Worm (Caenorhabditis elegans) whole organism, young adult: ENCODE data around the gene lys-4.

Experiments
- B0019.2 ChIP-seq: fragments of 200-800 bp; sonication (Bioruptor generic); conservative IDR thresholded peaks from 2 replicates; pipeline ENCODE4 v1.3.6; 2022; ENCODE audit warnings: missing genetic modification reagents, missing genetic modification characterization, missing compliant biosample characterization
- B0261.1 ChIP-seq: sonication (generic microtip); optimal IDR thresholded peaks from 2 replicates; lab custom pipeline; 2016; ENCODE audit warnings: mild to moderate bottlenecking, missing genetic modification characterization, moderate library complexity, missing compliant biosample characterization
- F22D6.2 ChIP-seq: sonication (generic microtip); optimal IDR thresholded peaks from 2 replicates; lab custom pipeline; 2016; ENCODE audit warnings: mild to moderate bottlenecking, missing genetic modification characterization, missing compliant biosample characterization
- F23B12.7 ChIP-seq: sonication (generic microtip); optimal IDR thresholded peaks from 2 replicates; lab custom pipeline; 2017; ENCODE audit warnings: missing genetic modification characterization, mild to moderate bottlenecking, missing compliant biosample characterization, antibody characterized with exemption, moderate library complexity; ENCODE audit not compliant: insufficient read depth
- F49E8.2 ChIP-seq: sonication (generic microtip); optimal IDR thresholded peaks from 3 replicates; lab custom pipeline; 2017; ENCODE audit warnings: missing genetic modification characterization, mild to moderate bottlenecking, missing compliant biosample characterization, antibody characterized with exemption, moderate library complexity; ENCODE audit not compliant: insufficient read depth
- F57C9.4 ChIP-seq: sonication (generic microtip); optimal IDR thresholded peaks from 2 replicates; lab custom pipeline; 2017; ENCODE audit warnings: mild to moderate bottlenecking, missing genetic modification characterization, missing compliant biosample characterization
- K11D2.4 ChIP-seq: fragments of 200-800 bp; sonication (Bioruptor generic); IDR thresholded peaks from 2 replicates; pipeline ENCODE4 v1.3.6; 2022; ENCODE audit warnings: missing genetic modification reagents, missing genetic modification characterization, missing compliant biosample characterization
- Y53F4B.3 ChIP-seq: fragments of 200-800 bp; sonication (Bioruptor generic); IDR thresholded peaks from 2 replicates; pipeline ENCODE4 v1.3.6; 2022; ENCODE audit warnings: missing genetic modification reagents, missing genetic modification characterization, missing compliant biosample characterization
- Y53G8AR.9 ChIP-seq: fragments of 200-800 bp; sonication (Bioruptor generic); conservative IDR thresholded peaks from 2 replicates; pipeline ENCODE4 v1.3.6; 2022; ENCODE audit warnings: missing genetic modification reagents, missing genetic modification characterization, missing compliant biosample characterization
- Y79H2A.3 ChIP-seq: fragments of 200-800 bp; sonication (Bioruptor generic); conservative IDR thresholded peaks from 2 replicates; pipeline ENCODE4 v1.3.6; 2022; ENCODE audit warnings: missing genetic modification reagents, missing genetic modification characterization, missing compliant biosample characterization
- Y95B8A.8 ChIP-seq: fragments of 200-800 bp; sonication (Bioruptor generic); IDR thresholded peaks from 2 replicates; pipeline ENCODE4 v1.3.6; 2022; ENCODE audit warnings: missing genetic modification reagents, missing genetic modification characterization, missing compliant biosample characterization
- akir-1 ChIP-seq: fragments of 200-800 bp; sonication (Bioruptor generic); optimal IDR thresholded peaks from 2 replicates; lab custom pipeline; 2018; ENCODE audit warnings: mild to moderate bottlenecking, missing genetic modification characterization, moderate library complexity, missing compliant biosample characterization
- ama-1 ChIP-seq, 3 experiments: fragments of 150-350 bp in 1 of 3; sonication (generic microtip) in 2 of 3; optimal IDR thresholded peaks; 2 replicates each; lab custom pipeline; 2014 to 2018; ENCODE audit warnings: missing biosample characterization in 2 of 3, missing genetic modification characterization in 2 of 3, missing genetic modification reagents in 2 of 3
- bed-1 ChIP-seq: fragments of 200-800 bp; sonication (Bioruptor generic); IDR thresholded peaks from 2 replicates; pipeline ENCODE4 v1.3.6; 2022; ENCODE audit warnings: missing genetic modification reagents, missing genetic modification characterization, missing compliant biosample characterization
- bed-2 ChIP-seq: fragments of 200-800 bp; sonication (Bioruptor generic); IDR thresholded peaks from 2 replicates; pipeline ENCODE4 v1.3.6; 2022; ENCODE audit warnings: missing genetic modification reagents, missing genetic modification characterization, missing compliant biosample characterization
- ceh-58 ChIP-seq: fragments of 200-800 bp; sonication (Bioruptor generic); IDR thresholded peaks from 2 replicates; pipeline ENCODE4 v1.3.6; 2022; ENCODE audit warnings: missing genetic modification characterization, missing compliant biosample characterization
- ceh-79 ChIP-seq: sonication (generic microtip); optimal IDR thresholded peaks from 2 replicates; lab custom pipeline; 2017; ENCODE audit warnings: mild to moderate bottlenecking, missing genetic modification characterization, missing compliant biosample characterization
- chd-7 ChIP-seq: sonication (generic microtip); optimal IDR thresholded peaks from 2 replicates; lab custom pipeline; 2016; ENCODE audit warnings: mild to moderate bottlenecking, missing genetic modification characterization, moderate library complexity, missing compliant biosample characterization
- dpl-1 ChIP-seq: fragments of 150-350 bp; optimal IDR thresholded peaks from 2 replicates; lab custom pipeline; 2014; ENCODE audit warnings: missing biosample characterization, missing genetic modification reagents, missing genetic modification characterization
- egl-44 ChIP-seq: fragments of 200-800 bp; sonication (Bioruptor generic); IDR thresholded peaks from 2 replicates; pipeline ENCODE4 v1.3.6; 2022; ENCODE audit warnings: missing genetic modification reagents, missing genetic modification characterization, missing compliant biosample characterization
- ekl-4 ChIP-seq: fragments of 200-800 bp; sonication (Bioruptor generic); IDR thresholded peaks from 2 replicates; pipeline ENCODE4 v1.3.6; 2022; ENCODE audit warnings: missing genetic modification reagents, missing genetic modification characterization, missing compliant biosample characterization
- hrde-1 ChIP-seq: sonication (generic microtip); optimal IDR thresholded peaks from 2 replicates; lab custom pipeline; 2016; ENCODE audit warnings: missing genetic modification characterization, mild to moderate bottlenecking, missing compliant biosample characterization, moderate library complexity, missing genotype, missing genetic modification reagents, borderline replicate concordance
- hsf-1 ChIP-seq: fragments of 200-800 bp; sonication (Bioruptor generic); IDR thresholded peaks from 2 replicates; pipeline ENCODE4 v1.3.6; 2022; ENCODE audit warnings: missing genetic modification reagents, missing genetic modification characterization, missing compliant biosample characterization
- lin-35 ChIP-seq, 3 experiments: fragments of 150-350 bp in 2 of 3; sonication (generic microtip) in 1 of 3; optimal IDR thresholded peaks; 2 replicates each; lab custom pipeline; 2014 to 2018; ENCODE audit warnings: missing biosample characterization in 3 of 3, missing genetic modification characterization in 3 of 3, missing genetic modification reagents in 3 of 3
- lin-40 ChIP-seq: sonication (generic microtip); optimal IDR thresholded peaks from 2 replicates; lab custom pipeline; 2016; ENCODE audit warnings: missing genetic modification characterization, mild to moderate bottlenecking, missing compliant biosample characterization, missing genotype, missing genetic modification reagents
- lsl-1 ChIP-seq: fragments of 200-800 bp; sonication (Bioruptor generic); optimal IDR thresholded peaks from 2 replicates; lab custom pipeline; 2018; ENCODE audit warnings: mild to moderate bottlenecking, missing genetic modification characterization, moderate library complexity, missing compliant biosample characterization
- madf-10 ChIP-seq: sonication (generic microtip); optimal IDR thresholded peaks from 2 replicates; lab custom pipeline; 2016; ENCODE audit warnings: mild to moderate bottlenecking, missing genetic modification characterization, missing compliant biosample characterization
- mxl-1 ChIP-seq: sonication (generic microtip); optimal IDR thresholded peaks from 2 replicates; lab custom pipeline; 2016; ENCODE audit warnings: missing genetic modification characterization, missing compliant biosample characterization
- nfya-1 ChIP-seq: sonication (generic microtip); optimal IDR thresholded peaks from 2 replicates; lab custom pipeline; 2017; ENCODE audit warnings: antibody characterized with exemption, missing compliant biosample characterization, missing genetic modification characterization, borderline replicate concordance; ENCODE audit not compliant: insufficient read depth
- nfya-2 ChIP-seq: fragments of 200-800 bp; sonication (Bioruptor generic); IDR thresholded peaks from 2 replicates; pipeline ENCODE4 v1.3.6; 2022; ENCODE audit warnings: missing genetic modification reagents, missing genetic modification characterization, missing compliant biosample characterization
- nhr-27 ChIP-seq: fragments of 200-800 bp; sonication (Bioruptor generic); optimal IDR thresholded peaks from 2 replicates; lab custom pipeline; 2018; ENCODE audit warnings: mild to moderate bottlenecking, missing genetic modification characterization, moderate library complexity, missing compliant biosample characterization
- pbrm-1 ChIP-seq: fragments of 200-800 bp; sonication (Bioruptor generic); IDR thresholded peaks from 2 replicates; pipeline ENCODE4 v1.3.6; 2022; ENCODE audit warnings: missing genetic modification reagents, missing genetic modification characterization, missing compliant biosample characterization
- pha-4 ChIP-seq: fragments of 150-350 bp; sonication (generic microtip); optimal IDR thresholded peaks from 2 replicates; lab custom pipeline; 2014; ENCODE audit warnings: missing biosample characterization, missing genetic modification reagents, missing genetic modification characterization
- rec-8 ChIP-seq, 2 experiments: sonication (generic microtip); optimal IDR thresholded peaks; 2 replicates each; lab custom pipeline; 2016; ENCODE audit warnings: mild to moderate bottlenecking in 2 of 2, missing genetic modification characterization in 2 of 2, missing genetic modification reagents in 2 of 2, missing genotype in 2 of 2, missing biosample characterization in 1 of 2, missing compliant biosample characterization in 1 of 2, moderate library complexity in 1 of 2
- repo-1 ChIP-seq: sonication (generic microtip); optimal IDR thresholded peaks from 2 replicates; lab custom pipeline; 2017; ENCODE audit warnings: mild to moderate bottlenecking, missing genetic modification characterization, missing compliant biosample characterization
- rpc-1 ChIP-seq, 2 experiments: fragments of 150-350 bp in 1 of 2; sonication (generic microtip) in 1 of 2; optimal IDR thresholded peaks; 2 replicates each; lab custom pipeline; 2014 to 2018; ENCODE audit warnings: missing biosample characterization in 1 of 2, missing genetic modification characterization in 1 of 2, missing genetic modification reagents in 1 of 2, missing genotype in 1 of 2
- snpc-3.4 ChIP-seq: sonication (generic microtip); optimal IDR thresholded peaks from 2 replicates; lab custom pipeline; 2017; ENCODE audit warnings: missing genetic modification characterization, mild to moderate bottlenecking, missing compliant biosample characterization, antibody characterized with exemption, moderate library complexity, missing genotype, missing genetic modification reagents
- somi-1 ChIP-seq: fragments of 200-800 bp; sonication (Bioruptor generic); optimal IDR thresholded peaks from 2 replicates; lab custom pipeline; 2018; ENCODE audit warnings: mild to moderate bottlenecking, missing genetic modification characterization, missing compliant biosample characterization
- tbp1 ChIP-seq: fragments of 200-800 bp; sonication (Bioruptor generic); optimal IDR thresholded peaks from 2 replicates; lab custom pipeline; 2018; ENCODE audit warnings: mild to moderate bottlenecking, missing genetic modification characterization, missing compliant biosample characterization
- tbx-9 ChIP-seq: sonication (generic microtip); optimal IDR thresholded peaks from 2 replicates; lab custom pipeline; 2016; ENCODE audit warnings: borderline replicate concordance, missing genetic modification characterization, inconsistent platforms, missing compliant biosample characterization
- tlf-1 ChIP-seq: fragments of 200-800 bp; sonication (Bioruptor generic); optimal IDR thresholded peaks from 2 replicates; lab custom pipeline; 2018; ENCODE audit warnings: mild to moderate bottlenecking, missing genetic modification characterization, missing compliant biosample characterization
- ztf-18 ChIP-seq: sonication (generic microtip); optimal IDR thresholded peaks from 2 replicates; lab custom pipeline; 2016; ENCODE audit warnings: missing genotype, mild to moderate bottlenecking, missing genetic modification characterization, missing compliant biosample characterization
- ztf-22 ChIP-seq: fragments of 200-800 bp; sonication (Bioruptor generic); optimal IDR thresholded peaks from 2 replicates; lab custom pipeline; 2018; ENCODE audit warnings: mild to moderate bottlenecking, missing genetic modification characterization, moderate library complexity, missing compliant biosample characterization
- ztf-25 ChIP-seq: fragments of 200-800 bp; sonication (Bioruptor generic); IDR thresholded peaks from 2 replicates; pipeline ENCODE4 v1.3.6; 2022; ENCODE audit warnings: missing genetic modification reagents, missing genetic modification characterization, missing compliant biosample characterization
- ztf-26 ChIP-seq: sonication (generic microtip); optimal IDR thresholded peaks from 2 replicates; lab custom pipeline; 2017; ENCODE audit warnings: missing genetic modification characterization, missing compliant biosample characterization
- ztf-3 ChIP-seq: fragments of 200-800 bp; sonication (Bioruptor generic); optimal IDR thresholded peaks from 2 replicates; lab custom pipeline; 2018; ENCODE audit warnings: mild to moderate bottlenecking, missing genetic modification characterization, missing compliant biosample characterization
- ztf-6 ChIP-seq: fragments of 200-800 bp; sonication (Bioruptor generic); IDR thresholded peaks from 2 replicates; pipeline ENCODE4 v1.3.6; 2022; ENCODE audit warnings: missing genetic modification reagents, missing genetic modification characterization, missing compliant biosample characterization

Gene lys-4

ce11 chrIV:11583906-11584378 is 39.0 kb downstream of the lys-4 start, which contains the start of gene F12F6.1 (continued):
- TF ChIP-seq chd-7 (tag; lab: Kevin White, UChicago) (no peak), somi-1 (no peak), F22D6.2 (tag; lab: Kevin White, UChicago) (no peak), lsl-1 (GFP tag; lab: Kevin White, UChicago) (no peak), tbx-9 (no peak), bed-1 (0 out of 2 replicates have a peak, but pooled peaks have one; percentile 57), F57C9.4 (tag; lab: Kevin White, UChicago) (no peak), ama-1 (optimal IDR thresholded peaks at IDR 0.05; lab: Kevin White, UChicago) (no peak), ama-1 (GFP tag; optimal IDR thresholded peaks at IDR 0.05; lab: Kevin White, UChicago) (no peak), ztf-6 (GFP tag; lab: Robert Waterston, UW) (no peak), K11D2.4 (no peak), snpc-3.4 (tag; lab: Kevin White, UChicago) (no peak), ztf-26 (tag; lab: Kevin White, UChicago) (no peak), nhr-27 (tag; lab: Kevin White, UChicago) (no peak), lin-40 (tag; lab: Kevin White, UChicago) (no peak), ekl-4 (GFP tag; lab: Robert Waterston, UW) (0 out of 2 replicates have a peak, but pooled peaks have one; percentile 16), B0261.1 (tag; lab: Kevin White, UChicago) (no peak), ztf-3 (GFP tag; lab: Kevin White, UChicago) (no peak), rec-8 (tag; optimal IDR thresholded peaks at IDR 0.05; lab: Kevin White, UChicago) (no peak), F49E8.2 (tag; lab: Kevin White, UChicago) (no peak), lin-35 (GFP tag; optimal IDR thresholded peaks at IDR 0.05; lab: Kevin White, UChicago) (no peak), Y95B8A.8 (GFP tag; lab: Robert Waterston, UW) (no peak), F23B12.7 (tag; lab: Kevin White, UChicago) (no peak), Y53F4B.3 (GFP tag; lab: Robert Waterston, UW) (no peak), ztf-25 (GFP tag; lab: Robert Waterston, UW) (no peak), hsf-1 (GFP tag; lab: Robert Waterston, UW) (no peak), ztf-22 (GFP tag; lab: Kevin White, UChicago) (no peak), bed-2 (GFP tag; lab: Robert Waterston, UW) (no peak), rpc-1 (optimal IDR thresholded peaks at IDR 0.05; lab: Kevin White, UChicago) (no peak), rpc-1 (tag; optimal IDR thresholded peaks at IDR 0.05; lab: Kevin White, UChicago) (no peak), pha-4 (tag; lab: Kevin White, UChicago) (no peak), akir-1 (GFP tag; lab: Kevin White, UChicago) (no peak), nfya-1 (no peak), pbrm-1 (no peak), ztf-18 (tag; lab: Kevin White, UChicago) (no peak), Y79H2A.3 (no peak), Y53G8AR.9 (GFP tag; lab: Robert Waterston, UW) (no peak), tbp1 (no peak), ceh-79 (tag; lab: Kevin White, UChicago) (no peak), B0019.2 (GFP tag; lab: Robert Waterston, UW) (0 out of 2 replicates have a peak, but pooled peaks have one; percentile 9), dpl-1 (no peak), nfya-2 (0 out of 2 replicates have a peak, but pooled peaks have one; percentile 18), ceh-58 (GFP tag; lab: Robert Waterston, UW) (no peak), repo-1 (no peak), hrde-1 (tag; lab: Kevin White, UChicago) (no peak), egl-44 (GFP tag; lab: Robert Waterston, UW) (0 out of 2 replicates have a peak, but pooled peaks have one; percentile 47), tlf-1 (GFP tag; lab: Kevin White, UChicago) (no peak), madf-10 (tag; lab: Kevin White, UChicago) (no peak), mxl-1 (tag; lab: Kevin White, UChicago) (no peak)
